Fruit fly (Drosophila melanogaster) whole organism, embryonic: ENCODE results near the gene CG3556.

Experiments
- Adf1 ChIP-seq: fragments of 200-800 bp; sonication (Bioruptor generic); IDR thresholded peaks from 2 replicates; pipeline ENCODE4 v1.3.6; 2022; ENCODE audit warnings: missing biosample characterization, missing genetic modification characterization
- B-H2 ChIP-seq: fragments of 200-800 bp; sonication (Bioruptor generic); optimal IDR thresholded peaks from 2 replicates; lab custom pipeline; 2018; ENCODE audit warnings: missing biosample characterization, mild to moderate bottlenecking, missing genetic modification characterization
- CG10959 ChIP-seq: fragments of 200-800 bp; sonication (Bioruptor generic); IDR thresholded peaks from 2 replicates; pipeline ENCODE4 v1.3.6; 2022; ENCODE audit warnings: missing biosample characterization, missing genetic modification characterization
- CG11456 ChIP-seq: fragments of 200-800 bp; sonication (Bioruptor generic); IDR thresholded peaks from 3 replicates; pipeline ENCODE4 v1.3.6; 2022; ENCODE audit warnings: missing biosample characterization, missing genetic modification characterization
- CG11504 ChIP-seq: fragments of 200-800 bp; sonication (Bioruptor generic); optimal IDR thresholded peaks from 3 replicates; lab custom pipeline; 2019; ENCODE audit warnings: missing biosample characterization, mild to moderate bottlenecking, missing genetic modification characterization, moderate library complexity
- CG12155 ChIP-seq: fragments of 200-800 bp; sonication (Bioruptor generic); optimal IDR thresholded peaks from 3 replicates; lab custom pipeline; 2016; ENCODE audit warnings: missing biosample characterization, missing genetic modification characterization
- CG12769 ChIP-seq: fragments of 200-800 bp; sonication (Bioruptor generic); optimal IDR thresholded peaks from 2 replicates; lab custom pipeline; 2019; ENCODE audit warnings: missing biosample characterization, mild to moderate bottlenecking, missing genetic modification characterization, moderate library complexity
- CG14050 ChIP-seq: fragments of 200-800 bp; sonication (Bioruptor generic); IDR thresholded peaks from 3 replicates; pipeline ENCODE4 v1.3.6; 2022; ENCODE audit warnings: missing biosample characterization, missing genetic modification characterization
- CG15011 ChIP-seq: fragments of 200-800 bp; sonication (Bioruptor generic); optimal IDR thresholded peaks from 3 replicates; lab custom pipeline; 2018; ENCODE audit warnings: missing biosample characterization, mild to moderate bottlenecking, missing genetic modification characterization
- CG15601 ChIP-seq: fragments of 200-800 bp; sonication (Bioruptor generic); optimal IDR thresholded peaks from 3 replicates; lab custom pipeline; 2019; ENCODE audit warnings: missing biosample characterization, mild to moderate bottlenecking, missing genetic modification characterization, moderate library complexity
- CG1603 ChIP-seq: fragments of 200-800 bp; sonication (Bioruptor generic); optimal IDR thresholded peaks from 2 replicates; lab custom pipeline; 2019; ENCODE audit warnings: missing biosample characterization, mild to moderate bottlenecking, missing genetic modification characterization, moderate library complexity
- CG18599 ChIP-seq: fragments of 200-800 bp; sonication (Bioruptor generic); optimal IDR thresholded peaks from 3 replicates; lab custom pipeline; 2017; ENCODE audit warnings: missing biosample characterization, missing genetic modification characterization, mild to moderate bottlenecking, moderate library complexity, missing genetic modification reagents
- CG2199 ChIP-seq: fragments of 200-800 bp; sonication (Bioruptor generic); IDR thresholded peaks from 3 replicates; pipeline ENCODE4 v1.3.6; 2022; ENCODE audit warnings: missing biosample characterization, missing genetic modification characterization
- CG2678 ChIP-seq: fragments of 200-800 bp; sonication (Bioruptor generic); optimal IDR thresholded peaks from 3 replicates; lab custom pipeline; 2019; ENCODE audit warnings: missing biosample characterization, mild to moderate bottlenecking, missing genetic modification characterization, moderate library complexity
- CG2712 ChIP-seq: fragments of 200-800 bp; optimal IDR thresholded peaks from 3 replicates; lab custom pipeline; 2019; ENCODE audit warnings: missing biosample characterization, mild to moderate bottlenecking, missing genetic modification characterization, moderate library complexity
- CG33557 ChIP-seq: fragments of 200-800 bp; sonication (Bioruptor generic); optimal IDR thresholded peaks from 2 replicates; lab custom pipeline; 2019; ENCODE audit warnings: missing biosample characterization, mild to moderate bottlenecking, missing genetic modification characterization, moderate library complexity
- CG5953 ChIP-seq: fragments of 200-800 bp; sonication (Bioruptor generic); IDR thresholded peaks from 2 replicates; pipeline ENCODE4 v1.3.6; 2022; ENCODE audit warnings: missing biosample characterization, missing genetic modification characterization
- CG6254 ChIP-seq: fragments of 200-800 bp; sonication (Bioruptor generic); optimal IDR thresholded peaks from 3 replicates; lab custom pipeline; 2017; ENCODE audit warnings: mild to moderate bottlenecking, missing biosample characterization, missing genetic modification reagents, missing genetic modification characterization
- CG6654 ChIP-seq: fragments of 200-800 bp; sonication (Bioruptor generic); optimal IDR thresholded peaks from 2 replicates; lab custom pipeline; 2017; ENCODE audit warnings: missing biosample characterization, mild to moderate bottlenecking, missing genetic modification characterization
- CG7372 ChIP-seq: fragments of 200-800 bp; sonication (Bioruptor generic); IDR thresholded peaks from 2 replicates; pipeline ENCODE4 v1.3.6; 2022; ENCODE audit warnings: missing biosample characterization, missing genetic modification characterization
- CG7786 ChIP-seq: fragments of 200-800 bp; sonication (Bioruptor generic); optimal IDR thresholded peaks from 2 replicates; lab custom pipeline; 2016; ENCODE audit warnings: missing biosample characterization, missing genetic modification characterization
- CG7839 ChIP-seq: fragments of 200-800 bp; sonication (Bioruptor generic); optimal IDR thresholded peaks from 3 replicates; lab custom pipeline; 2018; ENCODE audit warnings: missing biosample characterization, mild to moderate bottlenecking, missing genetic modification characterization, moderate library complexity
- CG8290 ChIP-seq, 3 experiments: fragments of 200-800 bp; sonication (Bioruptor generic); optimal IDR thresholded peaks; 2 replicates each; lab custom pipeline; 2016 to 2019; ENCODE audit warnings: missing biosample characterization in 3 of 3, missing genetic modification characterization in 3 of 3, mild to moderate bottlenecking in 2 of 3, moderate library complexity in 1 of 3
- D19A ChIP-seq: fragments of 200-800 bp; optimal IDR thresholded peaks from 3 replicates; lab custom pipeline; 2019; ENCODE audit warnings: missing biosample characterization, mild to moderate bottlenecking, missing genetic modification characterization, moderate library complexity
- Eip74EF ChIP-seq, 2 experiments: fragments of 200-800 bp in 1 of 2; fragments of >200 bp in 1 of 2; sonication (Bioruptor generic) in 1 of 2; optimal IDR thresholded peaks; 2 replicates each; lab custom pipeline; 2017 to 2019; ENCODE audit warnings: missing biosample characterization in 2 of 2, missing genetic modification characterization in 2 of 2, mild to moderate bottlenecking in 1 of 2, moderate library complexity in 1 of 2
- Elba2 ChIP-seq: fragments of 200-800 bp; sonication (Bioruptor generic); optimal IDR thresholded peaks from 3 replicates; lab custom pipeline; 2016; ENCODE audit warnings: missing biosample characterization, missing genetic modification characterization
- Fer2 ChIP-seq: fragments of 200-800 bp; sonication (Bioruptor generic); optimal IDR thresholded peaks from 2 replicates; lab custom pipeline; 2018; ENCODE audit warnings: missing biosample characterization, mild to moderate bottlenecking, missing genetic modification characterization, moderate library complexity
- Hmr ChIP-seq: fragments of 200-800 bp; sonication (Bioruptor generic); optimal IDR thresholded peaks from 3 replicates; lab custom pipeline; 2017; ENCODE audit warnings: mild to moderate bottlenecking, missing biosample characterization, missing genetic modification reagents, missing genetic modification characterization
- Med ChIP-seq: fragments of 200-800 bp; sonication (Bioruptor generic); peaks from one replicate; lab custom pipeline; 2016; ENCODE audit warnings: missing biosample characterization, missing genetic modification characterization, mild to moderate bottlenecking, inconsistent platforms, moderate library complexity
- Nf-YA ChIP-seq: fragments of 200-800 bp; sonication (Bioruptor generic); IDR thresholded peaks from 2 replicates; pipeline ENCODE4 v1.3.6; 2022; ENCODE audit warnings: missing biosample characterization, missing genetic modification characterization
- Nf-YB ChIP-seq: fragments of 200-800 bp; sonication (Bioruptor generic); optimal IDR thresholded peaks from 3 replicates; lab custom pipeline; 2019; ENCODE audit warnings: missing biosample characterization, mild to moderate bottlenecking, missing genetic modification characterization, moderate library complexity
- Oli ChIP-seq: fragments of 200-800 bp; sonication (Bioruptor generic); optimal IDR thresholded peaks from 2 replicates; lab custom pipeline; 2018; ENCODE audit warnings: missing biosample characterization, mild to moderate bottlenecking, missing genetic modification characterization, moderate library complexity
- ato ChIP-seq: fragments of 200-800 bp; sonication (Bioruptor generic); IDR thresholded peaks from 2 replicates; pipeline ENCODE4 v1.3.6; 2022; ENCODE audit warnings: missing biosample characterization, missing genetic modification characterization; ENCODE audit not compliant: partially characterized antibody
- bbx ChIP-seq: fragments of 200-800 bp; sonication (Bioruptor generic); IDR thresholded peaks from 2 replicates; pipeline ENCODE4 v1.3.6; 2022; ENCODE audit warnings: missing biosample characterization, missing genetic modification characterization; ENCODE audit not compliant: partially characterized antibody
- chm ChIP-seq: fragments of 200-800 bp; sonication (Bioruptor generic); IDR thresholded peaks from 2 replicates; pipeline ENCODE4 v1.3.6; 2022; ENCODE audit warnings: missing biosample characterization, missing genetic modification characterization
- ci ChIP-seq: fragments of 200-800 bp; sonication (Bioruptor generic); IDR thresholded peaks from 3 replicates; pipeline ENCODE4 v1.3.6; 2022; ENCODE audit warnings: missing biosample characterization, missing genetic modification characterization
- dmrt99B ChIP-seq: fragments of 200-800 bp; sonication (Bioruptor generic); optimal IDR thresholded peaks from 2 replicates; lab custom pipeline; 2018; ENCODE audit warnings: missing biosample characterization, mild to moderate bottlenecking, missing genetic modification characterization, moderate library complexity
- dysf ChIP-seq: fragments of 200-800 bp; sonication (Bioruptor generic); IDR thresholded peaks from 3 replicates; pipeline ENCODE4 v1.3.6; 2022; ENCODE audit warnings: missing biosample characterization, missing genetic modification characterization
- fd102C ChIP-seq: fragments of 200-800 bp; sonication (Bioruptor generic); optimal IDR thresholded peaks from 2 replicates; lab custom pipeline; 2018; ENCODE audit warnings: missing biosample characterization, mild to moderate bottlenecking, missing genetic modification characterization, moderate library complexity
- gem ChIP-seq: fragments of 200-800 bp; sonication (Bioruptor generic); optimal IDR thresholded peaks from 2 replicates; lab custom pipeline; 2019; ENCODE audit warnings: missing biosample characterization, mild to moderate bottlenecking, missing genetic modification characterization, moderate library complexity
- hkb ChIP-seq, 2 experiments: fragments of 200-800 bp in 1 of 2; fragments of >200 bp in 1 of 2; sonication (Bioruptor generic) in 1 of 2; IDR thresholded peaks in 1 of 2; optimal IDR thresholded peaks in 1 of 2; 2 replicates each; pipeline versions ENCODE4 v1.3.6 to Lab custom; 2017 to 2022; ENCODE audit warnings: missing biosample characterization in 1 of 2, missing genetic modification characterization in 1 of 2
- lab ChIP-seq: fragments of 200-800 bp; sonication (Bioruptor generic); optimal IDR thresholded peaks from 3 replicates; lab custom pipeline; 2017; ENCODE audit warnings: missing biosample characterization, missing genetic modification characterization, mild to moderate bottlenecking, moderate library complexity, missing genetic modification reagents
- onecut ChIP-seq: fragments of 200-800 bp; sonication (Bioruptor generic); IDR thresholded peaks from 2 replicates; pipeline ENCODE4 v1.3.6; 2022; ENCODE audit warnings: missing biosample characterization, missing genetic modification characterization
- prd ChIP-seq, 3 experiments: fragments of >200 bp in 2 of 3; fragments of 200-800 bp in 1 of 3; sonication (Bioruptor generic) in 1 of 3; optimal IDR thresholded peaks in 2 of 3; IDR thresholded peaks in 1 of 3; 2 replicates in 2 of 3; 3 replicates in 1 of 3; pipeline versions ENCODE4 v1.3.6 to Lab custom; 2017 to 2022; ENCODE audit warnings: missing biosample characterization in 1 of 3, missing genetic modification characterization in 1 of 3
- row ChIP-seq: fragments of 200-800 bp; sonication (Bioruptor generic); IDR thresholded peaks from 3 replicates; pipeline ENCODE4 v1.3.6; 2022; ENCODE audit warnings: missing biosample characterization, missing genetic modification characterization
- slp2 ChIP-seq: fragments of 200-800 bp; sonication (Bioruptor generic); optimal IDR thresholded peaks from 2 replicates; lab custom pipeline; 2016; ENCODE audit warnings: missing biosample characterization, missing genetic modification characterization
- vfl ChIP-seq: fragments of 200-800 bp; sonication (Bioruptor generic); optimal IDR thresholded peaks from 2 replicates; lab custom pipeline; 2016; ENCODE audit warnings: missing biosample characterization, missing genetic modification characterization

CG3556 gene

dm6 chrX:4498234-4498633, 31.8 kb upstream of the CG3556 start (continued):
- TF ChIP-seq CG14050: 0 out of 3 replicates have a peak, but pooled peaks have one; percentile 16
- TF ChIP-seq slp2 (GFP tag; lab: Kevin White, UChicago): peak; percentile 3
- TF ChIP-seq CG15011: no peak
- TF ChIP-seq CG11504 (tag; lab: Kevin White, UChicago): peak; percentile 52
- TF ChIP-seq CG6654: peak; percentile 10
- 0 out of 2 replicates have a peak, but pooled peaks have one; percentile 45 for TF ChIP-seq chm
- no peak for TF ChIP-seq ato
- TF ChIP-seq Eip74EF (GFP tag; optimal IDR thresholded peaks at IDR 0.05; lab: Kevin White, UChicago): no peak
- peak; percentile 58 for TF ChIP-seq CG2712 (tag; lab: Kevin White, UChicago)
- peak; percentile 15 for TF ChIP-seq D19A

- peak; percentile 19 for TF ChIP-seq CG1603
- TF ChIP-seq CG7839 (tag; lab: Kevin White, UChicago): peak; percentile 18
- no peak for TF ChIP-seq bbx (GFP tag; lab: Robert Waterston, UW)
- no peak for TF ChIP-seq Adf1 (GFP tag; lab: Robert Waterston, UW)
- TF ChIP-seq CG11456 (GFP tag; lab: Robert Waterston, UW): 0 out of 3 replicates have a peak, but pooled peaks have one; percentile 25
- peak; percentile 1 for TF ChIP-seq Oli (tag; lab: Kevin White, UChicago)
- TF ChIP-seq vfl (GFP tag; lab: Kevin White, UChicago): no peak
- peak; percentile 34 for TF ChIP-seq CG18599 (GFP tag; lab: Kevin White, UChicago)
- TF ChIP-seq CG2678 (tag; lab: Kevin White, UChicago): peak; percentile 2
- TF ChIP-seq CG8290 (GFP tag; optimal IDR thresholded peaks at IDR 0.05; lab: Kevin White, UChicago): no peak
- TF ChIP-seq CG8290 (tag; optimal IDR thresholded peaks at IDR 0.05; lab: Kevin White, UChicago): peak in 1 of 2 experiments; percentile 21
- TF ChIP-seq CG12769 (tag; lab: Kevin White, UChicago): peak; percentile 21
- peak; percentile 63 for TF ChIP-seq Med (GFP tag; lab: Kevin White, UChicago)
- TF ChIP-seq CG2199 (GFP tag; lab: Robert Waterston, UW): no peak
- TF ChIP-seq lab (GFP tag; lab: Kevin White, UChicago): peak; percentile 30
- peak; percentile 6 for TF ChIP-seq CG11504 (tag; lab: Kevin White, UChicago)
- TF ChIP-seq gem (tag; lab: Kevin White, UChicago): peak; percentile 28
- TF ChIP-seq prd (optimal IDR thresholded peaks at IDR 0.05; lab: Kevin White, UChicago): no peak
- TF ChIP-seq prd (GFP tag; IDR thresholded peaks at IDR 0.05; lab: Robert Waterston, UW): peak; percentile 22; the same call in 1 of the 3 replicates
- no peak for TF ChIP-seq CG10959
- TF ChIP-seq Hmr (GFP tag; lab: Kevin White, UChicago): peak; percentile 4
- TF ChIP-seq dmrt99B (tag; lab: Kevin White, UChicago): peak; percentile 10
- 0 out of 3 replicates have a peak, but pooled peaks have one; percentile 25 for TF ChIP-seq ci (GFP tag; lab: Robert Waterston, UW)
- TF ChIP-seq dysf (GFP tag; lab: Robert Waterston, UW): 0 out of 3 replicates have a peak, but pooled peaks have one; percentile 30
- TF ChIP-seq Nf-YA: no peak
- TF ChIP-seq Elba2 (GFP tag; lab: Kevin White, UChicago): no peak
- no peak for TF ChIP-seq Nf-YB (GFP tag; lab: Kevin White, UChicago)
- 0 out of 3 replicates have a peak, but pooled peaks have one; percentile 34 for TF ChIP-seq row (GFP tag; lab: Robert Waterston, UW)
- TF ChIP-seq, all 482 proteins: peak for 18
Observed at dm6 chrX:4503542-4503941, 26.5 kb upstream of the CG3556 start.

- TF ChIP-seq CG7372 (GFP tag; lab: Robert Waterston, UW) (no peak), CG5953 (no peak), CG15601 (no peak), CG15011 (no peak), Fer2 (tag; lab: Kevin White, UChicago) (no peak), onecut (GFP tag; lab: Robert Waterston, UW) (no peak), CG6254 (GFP tag; lab: Kevin White, UChicago) (peak; percentile 5), fd102C (GFP tag; lab: Kevin White, UChicago) (no peak), CG12155 (no peak), B-H2 (GFP tag; lab: Kevin White, UChicago) (no peak), hkb (optimal IDR thresholded peaks at IDR 0.05; lab: Kevin White, UChicago) (no peak), hkb (GFP tag; IDR thresholded peaks at IDR 0.05; lab: Robert Waterston, UW) (no peak), CG33557 (GFP tag; lab: Kevin White, UChicago) (no peak), CG7786 (GFP tag; lab: Kevin White, UChicago) (no peak)
Observed at dm6 chrX:4505318-4505717, 24.7 kb upstream of the CG3556 start.
